Fruit fly (Drosophila melanogaster) whole organism, embryonic: ENCODE data around the gene CG32462.

Source experiments
- B-H2 ChIP-seq: fragments of 200-800 bp; sonication (Bioruptor generic); optimal IDR thresholded peaks from 2 replicates; lab custom pipeline; 2018; ENCODE audit warnings: missing biosample characterization, mild to moderate bottlenecking, missing genetic modification characterization
- CG16813 ChIP-seq: fragments of 200-800 bp; sonication (Bioruptor generic); IDR thresholded peaks from 3 replicates; pipeline ENCODE4 v1.3.6; 2022; ENCODE audit warnings: missing biosample characterization, missing genetic modification characterization; ENCODE audit not compliant: partially characterized antibody
- CG7928 ChIP-seq: fragments of 200-800 bp; sonication (Bioruptor generic); optimal IDR thresholded peaks from 2 replicates; lab custom pipeline; 2017; ENCODE audit warnings: missing biosample characterization, mild to moderate bottlenecking, missing genetic modification characterization
- HLH3B ChIP-seq: fragments of 200-800 bp; sonication (Bioruptor generic); IDR thresholded peaks from 2 replicates; pipeline ENCODE4 v1.3.6; 2022; ENCODE audit warnings: missing biosample characterization, missing genetic modification characterization
- HmgZ ChIP-seq: fragments of 200-800 bp; sonication (Bioruptor generic); optimal IDR thresholded peaks from 2 replicates; lab custom pipeline; 2018; ENCODE audit warnings: missing biosample characterization, mild to moderate bottlenecking, missing genetic modification characterization
- Nf-YA ChIP-seq: fragments of 200-800 bp; sonication (Bioruptor generic); IDR thresholded peaks from 2 replicates; pipeline ENCODE4 v1.3.6; 2022; ENCODE audit warnings: missing biosample characterization, missing genetic modification characterization
- gt ChIP-seq: fragments of 200-800 bp; sonication (Bioruptor generic); IDR thresholded peaks from 2 replicates; pipeline ENCODE4 v1.3.6; 2022; ENCODE audit warnings: missing biosample characterization, missing genetic modification characterization
- usp ChIP-seq: fragments of >200 bp; optimal IDR thresholded peaks from 2 replicates; lab custom pipeline; 2017; ENCODE audit warnings: missing biosample characterization, missing genetic modification characterization

dm6 chr3L:22820190-22820589 is 33.1 kb downstream of the CG32462 start:
- TF ChIP-seq usp (GFP tag; lab: Kevin White, UChicago), result no peak
- TF ChIP-seq CG7928 (GFP tag; lab: Kevin White, UChicago), result no peak
- TF ChIP-seq B-H2, result no peak
- TF ChIP-seq HLH3B, result no peak
- TF ChIP-seq CG16813, result no peak
- no peak for TF ChIP-seq Nf-YA (GFP tag; lab: Robert Waterston, UW)
- TF ChIP-seq HmgZ, result no peak
- no peak for TF ChIP-seq gt (GFP tag; lab: Robert Waterston, UW)
